Fruit fly (Drosophila melanogaster): ENCODE results near the gene CG14195.

- no peak for TF ChIP-seq psq (GFP tag; optimal IDR thresholded peaks at IDR 0.05)
- TF ChIP-seq usp (GFP tag; optimal IDR thresholded peaks at IDR 0.05) = no peak
- no peak for TF ChIP-seq GATAd (GFP tag; optimal IDR thresholded peaks at IDR 0.05)
- TF ChIP-seq Dfd (GFP tag; optimal IDR thresholded peaks at IDR 0.05) = no peak
- no peak for TF ChIP-seq Hr78 (GFP tag; optimal IDR thresholded peaks at IDR 0.05)
- no peak for TF ChIP-seq br (GFP tag; optimal IDR thresholded peaks at IDR 0.05)
- no peak for TF ChIP-seq ey (GFP tag; optimal IDR thresholded peaks at IDR 0.05)
- no peak for TF ChIP-seq lola (GFP tag; optimal IDR thresholded peaks at IDR 0.05)
- no peak for TF ChIP-seq dmrt93B (GFP tag; optimal IDR thresholded peaks at IDR 0.05)
- no peak for TF ChIP-seq Dif (GFP tag; optimal IDR thresholded peaks at IDR 0.05; ENCODE audit: partially characterized antibody)
- TF ChIP-seq Myc (optimal IDR thresholded peaks at IDR 0.05) = no peak
Observed at dm6 chrX:19225304-19225640, 13.4 kb upstream of the CG14195 start.

All from whole organism, wandering third instar larva.